Worm (Caenorhabditis elegans) whole organism, L3 larva: ENCODE data around the gene srm-4.

Experiments
- R02D3.7 ChIP-seq: fragments of 150-350 bp; optimal IDR thresholded peaks from 2 replicates; lab custom pipeline; 2014; ENCODE audit warnings: missing biosample characterization, missing genetic modification characterization
- aly-2 ChIP-seq: fragments of 150-350 bp; optimal IDR thresholded peaks from 2 replicates; lab custom pipeline; 2014; ENCODE audit warnings: missing biosample characterization, missing genetic modification characterization
- ama-1 ChIP-seq: fragments of 150-350 bp; optimal IDR thresholded peaks from 2 replicates; lab custom pipeline; 2018
- ceh-16 ChIP-seq: sonication (generic microtip); optimal IDR thresholded peaks from 2 replicates; lab custom pipeline; 2017; ENCODE audit warnings: missing biosample characterization, missing genetic modification characterization
- ceh-28 ChIP-seq: fragments of 150-350 bp; optimal IDR thresholded peaks from 2 replicates; lab custom pipeline; 2014; ENCODE audit warnings: missing biosample characterization, missing genetic modification reagents, missing genetic modification characterization
- ceh-82 ChIP-seq: fragments of 150-350 bp; optimal IDR thresholded peaks from 2 replicates; lab custom pipeline; 2014; ENCODE audit warnings: missing biosample characterization, missing genetic modification characterization
- daf-12 ChIP-seq: fragments of 150-350 bp; optimal IDR thresholded peaks from 2 replicates; lab custom pipeline; 2014; ENCODE audit warnings: missing biosample characterization, missing genetic modification reagents, missing genetic modification characterization
- egl-27 ChIP-seq: sonication (generic microtip); optimal IDR thresholded peaks from 4 replicates; lab custom pipeline; 2017; ENCODE audit warnings: missing biosample characterization, missing genetic modification reagents, missing genetic modification characterization
- egl-5 ChIP-seq: fragments of 150-350 bp; optimal IDR thresholded peaks from 2 replicates; lab custom pipeline; 2017; ENCODE audit warnings: missing biosample characterization, missing genetic modification reagents, missing genetic modification characterization, inconsistent platforms
- elt-1 ChIP-seq: fragments of 150-350 bp; optimal IDR thresholded peaks from 2 replicates; lab custom pipeline; 2014; ENCODE audit warnings: missing biosample characterization, missing genetic modification characterization
- elt-2 ChIP-seq: sonication (generic microtip); optimal IDR thresholded peaks from 2 replicates; lab custom pipeline; 2016; ENCODE audit warnings: missing genetic modification reagents, mild to moderate bottlenecking, missing genetic modification characterization, missing compliant biosample characterization
- elt-3 ChIP-seq, 3 experiments: fragments of 150-350 bp in 1 of 3; sonication (generic microtip) in 2 of 3; optimal IDR thresholded peaks; 2 replicates in 2 of 3; 4 replicates in 1 of 3; lab custom pipeline; 2014 to 2017; ENCODE audit warnings: missing biosample characterization in 3 of 3, missing genetic modification characterization in 3 of 3
- eor-1 ChIP-seq, 2 experiments: fragments of 150-350 bp; optimal IDR thresholded peaks; 2 replicates each; lab custom pipeline; 2014 to 2018; ENCODE audit warnings: missing biosample characterization in 2 of 2, missing genetic modification characterization in 2 of 2
- fkh-10 ChIP-seq: sonication (generic microtip); optimal IDR thresholded peaks from 2 replicates; lab custom pipeline; 2017; ENCODE audit warnings: missing biosample characterization, missing genetic modification reagents, missing genetic modification characterization
- fkh-2 ChIP-seq: fragments of 150-350 bp; optimal IDR thresholded peaks from 2 replicates; lab custom pipeline; 2014; ENCODE audit warnings: missing biosample characterization, missing genetic modification reagents, missing genetic modification characterization
- fos-1 ChIP-seq: fragments of 150-350 bp; optimal IDR thresholded peaks from 2 replicates; lab custom pipeline; 2014; ENCODE audit warnings: missing biosample characterization, missing genetic modification characterization
- jun-1 ChIP-seq: fragments of 150-350 bp; optimal IDR thresholded peaks from 2 replicates; lab custom pipeline; 2014; ENCODE audit warnings: missing biosample characterization, missing genetic modification reagents, missing genetic modification characterization
- lin-15B ChIP-seq: fragments of 150-350 bp; optimal IDR thresholded peaks from 2 replicates; lab custom pipeline; 2014; ENCODE audit warnings: missing biosample characterization, missing genetic modification characterization
- lin-39 ChIP-seq: fragments of 150-350 bp; optimal IDR thresholded peaks from 2 replicates; lab custom pipeline; 2018; ENCODE audit warnings: missing biosample characterization, missing genetic modification reagents, missing genetic modification characterization
- lsy-12 ChIP-seq: sonication (generic microtip); optimal IDR thresholded peaks from 2 replicates; lab custom pipeline; 2016; ENCODE audit warnings: mild to moderate bottlenecking, missing genetic modification characterization, missing compliant biosample characterization
- mdl-1 ChIP-seq: fragments of 150-350 bp; optimal IDR thresholded peaks from 2 replicates; lab custom pipeline; 2014; ENCODE audit warnings: missing biosample characterization, missing genetic modification characterization
- mml-1 ChIP-seq: fragments of 150-350 bp; sonication (generic microtip); optimal IDR thresholded peaks from 3 replicates; lab custom pipeline; 2014; ENCODE audit warnings: missing biosample characterization, missing genetic modification characterization
- nfya-1 ChIP-seq: sonication (generic microtip); optimal IDR thresholded peaks from 2 replicates; lab custom pipeline; 2017; ENCODE audit warnings: missing genetic modification characterization, mild to moderate bottlenecking, missing compliant biosample characterization, antibody characterized with exemption, moderate library complexity; ENCODE audit not compliant: insufficient read depth
- nhr-11 ChIP-seq: fragments of 150-350 bp; optimal IDR thresholded peaks from 2 replicates; lab custom pipeline; 2014; ENCODE audit warnings: missing biosample characterization, missing genetic modification characterization
- nhr-12 ChIP-seq: fragments of 150-350 bp; optimal IDR thresholded peaks from 2 replicates; lab custom pipeline; 2014; ENCODE audit warnings: missing biosample characterization, missing genetic modification characterization
- nhr-23 ChIP-seq: fragments of 150-350 bp; optimal IDR thresholded peaks from 2 replicates; lab custom pipeline; 2014; ENCODE audit warnings: missing biosample characterization, missing genetic modification reagents, missing genetic modification characterization
- nhr-237 ChIP-seq: fragments of 150-350 bp; optimal IDR thresholded peaks from 2 replicates; lab custom pipeline; 2014; ENCODE audit warnings: missing biosample characterization, missing genetic modification characterization
- nhr-25 ChIP-seq: sonication (generic microtip); optimal IDR thresholded peaks from 2 replicates; lab custom pipeline; 2017; ENCODE audit warnings: missing biosample characterization, missing genetic modification characterization
- nhr-28 ChIP-seq: fragments of 150-350 bp; optimal IDR thresholded peaks from 2 replicates; lab custom pipeline; 2014; ENCODE audit warnings: missing biosample characterization, missing genetic modification characterization
- nhr-43 ChIP-seq: sonication (generic microtip); optimal IDR thresholded peaks from 2 replicates; lab custom pipeline; 2016; ENCODE audit warnings: mild to moderate bottlenecking, missing genetic modification characterization, missing compliant biosample characterization; ENCODE audit not compliant: poor library complexity, severe bottlenecking
- nhr-67 ChIP-seq: fragments of 150-350 bp; optimal IDR thresholded peaks from 2 replicates; lab custom pipeline; 2014; ENCODE audit warnings: missing biosample characterization, missing genetic modification characterization
- nhr-76 ChIP-seq: fragments of 150-350 bp; sonication (generic microtip); optimal IDR thresholded peaks from 5 replicates; lab custom pipeline; 2014; ENCODE audit warnings: missing biosample characterization, missing genetic modification characterization
- nhr-77 ChIP-seq: fragments of 150-350 bp; optimal IDR thresholded peaks from 2 replicates; lab custom pipeline; 2014; ENCODE audit warnings: missing biosample characterization, missing genetic modification characterization
- pqm-1 ChIP-seq: fragments of 150-350 bp; optimal IDR thresholded peaks from 2 replicates; lab custom pipeline; 2017; ENCODE audit warnings: missing biosample characterization, missing genetic modification characterization, inconsistent platforms
- sea-2 ChIP-seq: fragments of 150-350 bp; sonication (generic microtip); optimal IDR thresholded peaks from 4 replicates; lab custom pipeline; 2014; ENCODE audit warnings: missing biosample characterization, missing genetic modification reagents, missing genetic modification characterization
- skn-1 ChIP-seq: fragments of 150-350 bp; optimal IDR thresholded peaks from 2 replicates; lab custom pipeline; 2014; ENCODE audit warnings: missing biosample characterization, missing genetic modification characterization
- snpc-4 ChIP-seq: fragments of 150-350 bp; optimal IDR thresholded peaks from 2 replicates; lab custom pipeline; 2014; ENCODE audit warnings: missing biosample characterization, missing genetic modification characterization
- tbx-2 ChIP-seq: sonication (generic microtip); optimal IDR thresholded peaks from 2 replicates; lab custom pipeline; 2016; ENCODE audit warnings: mild to moderate bottlenecking, missing genetic modification characterization, missing compliant biosample characterization
- unc-39 ChIP-seq: sonication (generic microtip); optimal IDR thresholded peaks from 4 replicates; lab custom pipeline; 2017; ENCODE audit warnings: missing biosample characterization, missing genetic modification characterization
- unc-62 ChIP-seq: fragments of 150-350 bp; sonication (generic microtip); optimal IDR thresholded peaks from 4 replicates; lab custom pipeline; 2014; ENCODE audit warnings: missing biosample characterization, missing genetic modification reagents, missing genetic modification characterization
- zag-1 ChIP-seq: fragments of 150-350 bp; optimal IDR thresholded peaks from 2 replicates; lab custom pipeline; 2014; ENCODE audit warnings: missing biosample characterization, missing genetic modification characterization
- ztf-11 ChIP-seq: fragments of 150-350 bp; optimal IDR thresholded peaks from 2 replicates; lab custom pipeline; 2014; ENCODE audit warnings: missing biosample characterization, missing genetic modification characterization
- ztf-4 ChIP-seq: fragments of 150-350 bp; optimal IDR thresholded peaks from 2 replicates; lab custom pipeline; 2014; ENCODE audit warnings: missing biosample characterization, missing genetic modification characterization

Gene srm-4

ce11 chrV:14350949-14351348, 17.7 kb downstream of the srm-4 start (continued):
- TF ChIP-seq jun-1, result peak; percentile 60

- no peak for TF ChIP-seq skn-1 (tag; lab: Kevin White, UChicago)
- TF ChIP-seq eor-1 (tag; optimal IDR thresholded peaks at IDR 0.05; lab: Kevin White, UChicago), result no peak
- TF ChIP-seq nhr-12 (tag; lab: Kevin White, UChicago), result no peak
- no peak for TF ChIP-seq unc-62
These were observed 18.4 kb downstream of the srm-4 start, which contains the start of gene vha-13 for ce11 chrV:14351629-14352028. TSS of gene vha-13 (plus strand) at chrV:14351709.

- no peak for TF ChIP-seq nfya-1
These were observed 18.8 kb downstream of the srm-4 start for ce11 chrV:14352032-14352431.

- TF ChIP-seq nhr-43, result peak; percentile 69
- peak; percentile 48 for TF ChIP-seq elt-2 (tag; lab: Kevin White, UChicago)
- TF ChIP-seq pqm-1 (tag; lab: Kevin White, UChicago), result peak; percentile 39
- peak; percentile 66 for TF ChIP-seq ama-1 (lab: Kevin White, UChicago)
- no peak for TF ChIP-seq nhr-11
- TF ChIP-seq unc-39 (tag; lab: Kevin White, UChicago), result no peak
- no peak for TF ChIP-seq skn-1 (tag; lab: Kevin White, UChicago)
- TF ChIP-seq sea-2 (GFP tag; lab: Kevin White, UChicago), result no peak
- peak; percentile 65 for TF ChIP-seq nhr-77
- peak; percentile 40 for TF ChIP-seq lsy-12 (tag; lab: Kevin White, UChicago)
- no peak for TF ChIP-seq R02D3.7 (tag; lab: Kevin White, UChicago)
- peak; percentile 49 for TF ChIP-seq nhr-25
- TF ChIP-seq nhr-76 (tag; lab: Kevin White, UChicago), result no peak
- peak; percentile 53 for TF ChIP-seq tbx-2
- no peak for TF ChIP-seq ceh-28 (tag; lab: Kevin White, UChicago)
- peak; percentile 95 for TF ChIP-seq aly-2
- peak in 1 of 3 experiments; percentile 57 for TF ChIP-seq elt-3 (tag; optimal IDR thresholded peaks at IDR 0.05; lab: Kevin White, UChicago)
- TF ChIP-seq ceh-82 (tag; lab: Kevin White, UChicago), result peak; percentile 9
- peak; percentile 41 for TF ChIP-seq jun-1
These were observed 21.2 kb downstream of the srm-4 start, which contains the start of gene Y49A3A.3 for ce11 chrV:14354258-14354877. TSS of gene Y49A3A.3 (plus strand) at chrV:14354410.

- no peak for TF ChIP-seq ceh-16 (tag; lab: Kevin White, UChicago)
- peak; percentile 77 for TF ChIP-seq jun-1
- no peak for TF ChIP-seq nhr-12 (tag; lab: Kevin White, UChicago)
- TF ChIP-seq elt-3 (tag; optimal IDR thresholded peaks at IDR 0.05; lab: Kevin White, UChicago), result no peak
- TF ChIP-seq lsy-12 (tag; lab: Kevin White, UChicago), result peak; percentile 77
- no peak for TF ChIP-seq mdl-1 (tag; lab: Kevin White, UChicago)
- no peak for TF ChIP-seq nhr-67 (tag; lab: Kevin White, UChicago)
- peak; percentile 38 for TF ChIP-seq fkh-10 (GFP tag; lab: Kevin White, UChicago)
- TF ChIP-seq ztf-4 (tag; lab: Kevin White, UChicago), result no peak
- TF ChIP-seq nhr-28 (tag; lab: Kevin White, UChicago), result no peak
- TF ChIP-seq egl-5 (tag; lab: Kevin White, UChicago), result peak; percentile 87
- peak; percentile 86 for TF ChIP-seq snpc-4
- no peak for TF ChIP-seq mml-1
- TF ChIP-seq nhr-76 (tag; lab: Kevin White, UChicago), result no peak
- TF ChIP-seq ztf-11 (tag; lab: Kevin White, UChicago), result no peak
- no peak for TF ChIP-seq aly-2
- TF ChIP-seq egl-27 (tag; lab: Kevin White, UChicago), result no peak
- TF ChIP-seq ama-1 (lab: Kevin White, UChicago), result no peak
- no peak for TF ChIP-seq nhr-11
- no peak for TF ChIP-seq eor-1 (tag; optimal IDR thresholded peaks at IDR 0.05; lab: Kevin White, UChicago)
- no peak for TF ChIP-seq fos-1 (tag; lab: Kevin White, UChicago)
- TF ChIP-seq lin-39 (tag; lab: Kevin White, UChicago), result peak; percentile 28
- peak; percentile 72 for TF ChIP-seq R02D3.7 (tag; lab: Kevin White, UChicago)
- no peak for TF ChIP-seq pqm-1 (tag; lab: Kevin White, UChicago)
- TF ChIP-seq elt-1 (tag; lab: Kevin White, UChicago), result no peak
- TF ChIP-seq unc-62, result no peak
- no peak for TF ChIP-seq daf-12 (tag; lab: Kevin White, UChicago)
- TF ChIP-seq lin-15B (tag; lab: Kevin White, UChicago), result peak; percentile 88
- TF ChIP-seq skn-1 (tag; lab: Kevin White, UChicago), result no peak
- TF ChIP-seq ceh-82 (tag; lab: Kevin White, UChicago), result peak; percentile 26
- peak; percentile 68 for TF ChIP-seq ceh-28 (tag; lab: Kevin White, UChicago)
- peak; percentile 91 for TF ChIP-seq nhr-23
- TF ChIP-seq zag-1, result no peak
- TF ChIP-seq fkh-2 (tag; lab: Kevin White, UChicago), result no peak
- no peak for TF ChIP-seq nhr-237 (tag; lab: Kevin White, UChicago)
These were observed 22.6 kb downstream of the srm-4 start, which contains the start of gene cyn-1 for ce11 chrV:14355738-14356368. TSS of gene cyn-1 (plus strand) at chrV:14356076.
